Worm (Caenorhabditis elegans) whole organism, L2 larva: Measurements from ENCODE around the gene dnj-25.

Experiments
- C34F6.9 ChIP-seq: fragments of 150-350 bp; optimal IDR thresholded peaks from 2 replicates; lab custom pipeline; 2014; ENCODE audit warnings: missing biosample characterization, missing genetic modification characterization
- F13H6.1 ChIP-seq: sonication (generic microtip); optimal IDR thresholded peaks from 2 replicates; lab custom pipeline; 2016; ENCODE audit warnings: missing genetic modification characterization, missing compliant biosample characterization
- Y55F3AM.14 ChIP-seq: fragments of 200-800 bp; sonication (Bioruptor generic); optimal IDR thresholded peaks from 2 replicates; lab custom pipeline; 2018; ENCODE audit warnings: mild to moderate bottlenecking, missing genetic modification characterization, missing compliant biosample characterization
- aly-2 ChIP-seq: fragments of 150-350 bp; optimal IDR thresholded peaks from 2 replicates; lab custom pipeline; 2014; ENCODE audit warnings: missing biosample characterization, missing genetic modification characterization
- ama-1 ChIP-seq: fragments of 150-350 bp; optimal IDR thresholded peaks from 2 replicates; lab custom pipeline; 2018; ENCODE audit warnings: inconsistent platforms
- ceh-16 ChIP-seq: fragments of 150-350 bp; optimal IDR thresholded peaks from 2 replicates; lab custom pipeline; 2014; ENCODE audit warnings: missing biosample characterization, missing genetic modification characterization
- ceh-82 ChIP-seq: fragments of 150-350 bp; optimal IDR thresholded peaks from 2 replicates; lab custom pipeline; 2014; ENCODE audit warnings: missing biosample characterization, missing genetic modification characterization
- crh-2 ChIP-seq: sonication (generic microtip); optimal IDR thresholded peaks from 2 replicates; lab custom pipeline; 2017; ENCODE audit warnings: missing biosample characterization, missing genetic modification characterization
- dmd-4 ChIP-seq: sonication (generic microtip); optimal IDR thresholded peaks from 2 replicates; lab custom pipeline; 2017; ENCODE audit warnings: missing biosample characterization, missing genetic modification characterization
- egl-27 ChIP-seq: sonication (generic microtip); optimal IDR thresholded peaks from 3 replicates; lab custom pipeline; 2017; ENCODE audit warnings: missing biosample characterization, missing genetic modification reagents, missing genetic modification characterization
- elt-3 ChIP-seq: sonication (generic microtip); optimal IDR thresholded peaks from 2 replicates; lab custom pipeline; 2017; ENCODE audit warnings: missing biosample characterization, missing genetic modification characterization
- fos-1 ChIP-seq: fragments of 150-350 bp; optimal IDR thresholded peaks from 2 replicates; lab custom pipeline; 2014; ENCODE audit warnings: missing biosample characterization, missing genetic modification characterization
- lin-11 ChIP-seq: fragments of 150-350 bp; sonication (generic microtip); optimal IDR thresholded peaks from 2 replicates; lab custom pipeline; 2014; ENCODE audit warnings: missing biosample characterization, missing genetic modification characterization, inconsistent platforms, mixed read lengths
- lin-13 ChIP-seq: fragments of 150-350 bp; optimal IDR thresholded peaks from 2 replicates; lab custom pipeline; 2014; ENCODE audit warnings: missing biosample characterization, missing genetic modification reagents, missing genetic modification characterization
- lin-39 ChIP-seq: fragments of 150-350 bp; optimal IDR thresholded peaks from 2 replicates; lab custom pipeline; 2014; ENCODE audit warnings: missing biosample characterization, missing genetic modification reagents, missing genetic modification characterization
- lsy-2 ChIP-seq, 2 experiments: fragments of 150-350 bp in 1 of 2; sonication (generic microtip) in 1 of 2; optimal IDR thresholded peaks; 2 replicates each; lab custom pipeline; 2014 to 2017; ENCODE audit warnings: missing biosample characterization in 2 of 2, missing genetic modification characterization in 2 of 2
- mab-5 ChIP-seq: fragments of 150-350 bp; optimal IDR thresholded peaks from 2 replicates; lab custom pipeline; 2014; ENCODE audit warnings: missing biosample characterization, missing genetic modification characterization
- mbf-1 ChIP-seq: sonication (generic microtip); optimal IDR thresholded peaks from 2 replicates; lab custom pipeline; 2017; ENCODE audit warnings: missing biosample characterization, missing genetic modification characterization
- mdl-1 ChIP-seq, 2 experiments: fragments of 150-350 bp in 1 of 2; sonication (generic microtip) in 1 of 2; optimal IDR thresholded peaks; 2 replicates each; lab custom pipeline; 2017; ENCODE audit warnings: missing biosample characterization in 2 of 2, missing genetic modification characterization in 2 of 2
- nhr-10 ChIP-seq: sonication (generic microtip); optimal IDR thresholded peaks from 2 replicates; lab custom pipeline; 2017; ENCODE audit warnings: missing biosample characterization, missing genetic modification characterization
- nhr-11 ChIP-seq: fragments of 150-350 bp; optimal IDR thresholded peaks from 2 replicates; lab custom pipeline; 2014; ENCODE audit warnings: missing biosample characterization, missing genetic modification characterization
- nhr-129 ChIP-seq: fragments of 150-350 bp; optimal IDR thresholded peaks from 2 replicates; lab custom pipeline; 2014; ENCODE audit warnings: missing biosample characterization, missing genetic modification characterization
- nhr-23 ChIP-seq: fragments of 150-350 bp; optimal IDR thresholded peaks from 2 replicates; lab custom pipeline; 2014; ENCODE audit warnings: missing biosample characterization, missing genetic modification reagents, missing genetic modification characterization
- sem-4 ChIP-seq: fragments of 150-350 bp; optimal IDR thresholded peaks from 2 replicates; lab custom pipeline; 2014; ENCODE audit warnings: missing biosample characterization, missing genetic modification reagents, missing genetic modification characterization
- skn-1 ChIP-seq: sonication (generic microtip); optimal IDR thresholded peaks from 2 replicates; lab custom pipeline; 2017; ENCODE audit warnings: missing biosample characterization, missing genetic modification characterization
- sma-3 ChIP-seq: sonication (generic microtip); optimal IDR thresholded peaks from 2 replicates; lab custom pipeline; 2016; ENCODE audit warnings: missing genetic modification reagents, missing genetic modification characterization, missing compliant biosample characterization
- sma-9 ChIP-seq, 2 experiments: fragments of 150-350 bp in 1 of 2; sonication (generic microtip) in 1 of 2; optimal IDR thresholded peaks; 2 replicates each; lab custom pipeline; 2014 to 2016; ENCODE audit warnings: missing genetic modification characterization in 2 of 2, mild to moderate bottlenecking in 1 of 2, missing biosample characterization in 1 of 2, missing compliant biosample characterization in 1 of 2, missing genetic modification reagents in 1 of 2, moderate library complexity in 1 of 2
- snpc-4 ChIP-seq: fragments of 150-350 bp; optimal IDR thresholded peaks from 2 replicates; lab custom pipeline; 2014; ENCODE audit warnings: missing biosample characterization, missing genetic modification characterization
- unc-39 ChIP-seq: fragments of 150-350 bp; optimal IDR thresholded peaks from 2 replicates; lab custom pipeline; 2014; ENCODE audit warnings: missing biosample characterization, missing genetic modification characterization
- unc-55 ChIP-seq: fragments of 150-350 bp; sonication (generic microtip); optimal IDR thresholded peaks from 3 replicates; lab custom pipeline; 2014; ENCODE audit warnings: missing biosample characterization, missing genetic modification reagents, missing genetic modification characterization
- zag-1 ChIP-seq: fragments of 150-350 bp; optimal IDR thresholded peaks from 2 replicates; lab custom pipeline; 2014; ENCODE audit warnings: missing biosample characterization, missing genetic modification characterization
- ztf-1 ChIP-seq: fragments of 200-800 bp; sonication (Bioruptor generic); conservative IDR thresholded peaks from 2 replicates; pipeline ENCODE4 v1.3.6; 2022; ENCODE audit warnings: missing genetic modification characterization, missing compliant biosample characterization
- ztf-4 ChIP-seq: fragments of 150-350 bp; optimal IDR thresholded peaks from 2 replicates; lab custom pipeline; 2014; ENCODE audit warnings: missing biosample characterization, missing genetic modification characterization

Gene dnj-25

DNA sequence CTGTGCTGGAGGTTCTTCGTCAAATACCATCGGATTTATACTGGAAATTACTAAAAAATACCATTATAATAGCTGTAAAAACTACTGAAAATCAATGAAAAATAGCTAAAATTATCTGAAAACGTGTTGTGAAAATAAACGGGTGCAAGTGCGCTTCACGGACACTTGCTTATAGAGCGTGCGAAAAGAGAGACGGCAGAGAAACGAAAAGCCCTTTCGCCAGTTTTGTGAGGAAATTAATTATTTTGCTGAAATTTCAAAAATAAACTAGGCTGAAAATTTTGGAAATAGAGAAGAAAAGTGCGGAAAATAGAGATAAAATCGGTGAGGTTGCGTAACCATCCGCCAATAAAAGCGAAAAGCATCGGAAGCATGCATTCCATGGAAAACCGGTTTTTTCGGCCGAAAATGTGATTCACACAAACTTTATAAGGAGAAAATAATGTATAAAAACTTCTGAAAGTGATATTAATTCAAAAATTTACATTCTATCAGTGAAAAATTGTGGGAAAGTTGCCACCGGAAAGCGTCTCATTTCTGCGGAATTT, at the start of gene dnj-25:
dnj-25 (minus strand) TSS at position 57 of the 548 bp plus-strand sequence.
- TF ChIP-seq lin-13 (peak; percentile 30), lsy-2 (tag; optimal IDR thresholded peaks at IDR 0.05; lab: Kevin White, UChicago) (peak in 1 of 2 experiments; percentile 47), nhr-129 (tag; lab: Kevin White, UChicago) (peak; percentile 10), C34F6.9 (tag; lab: Kevin White, UChicago) (peak; percentile 46), unc-55 (peak; percentile 54), skn-1 (no peak)
- TF ChIP-seq, all 48 proteins: peak for 5

DNA sequence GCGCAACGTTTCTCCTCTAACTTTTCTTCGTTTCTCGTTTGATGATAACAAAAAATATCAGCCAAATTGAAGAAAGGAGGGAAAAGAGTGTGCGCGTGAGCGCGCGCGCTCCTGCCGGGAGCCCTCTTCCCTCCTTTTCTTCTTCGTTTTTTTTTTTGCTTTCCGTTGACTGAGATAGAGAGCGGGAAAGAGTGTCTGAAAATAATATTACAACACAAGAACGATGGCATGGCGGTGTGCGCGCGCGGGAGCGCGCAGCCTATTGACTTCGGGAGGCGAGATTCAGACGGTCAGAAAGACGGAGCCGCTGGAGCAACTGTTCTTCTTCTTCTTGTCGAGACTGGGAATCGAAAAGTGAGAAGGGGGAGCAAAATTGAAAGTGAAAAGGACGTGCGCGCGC, 49.6 kb upstream of the dnj-25 start:
- peak; percentile 14 for TF ChIP-seq unc-55
- TF ChIP-seq fos-1 (tag; lab: Kevin White, UChicago), result peak; percentile 15
- peak; percentile 65 for TF ChIP-seq C34F6.9 (tag; lab: Kevin White, UChicago)
- TF ChIP-seq F13H6.1 (tag; lab: Kevin White, UChicago), result peak; percentile 55
- TF ChIP-seq zag-1 (tag; lab: Kevin White, UChicago), result no peak
- TF ChIP-seq egl-27 (tag; lab: Kevin White, UChicago), result no peak
- TF ChIP-seq unc-39, result no peak
- TF ChIP-seq lin-11 (tag; lab: Kevin White, UChicago), result no peak
- peak; percentile 62 for TF ChIP-seq nhr-129 (tag; lab: Kevin White, UChicago)
- peak; percentile 5 for TF ChIP-seq sma-9 (GFP tag; optimal IDR thresholded peaks at IDR 0.05; lab: Kevin White, UChicago)
- no peak for TF ChIP-seq sma-9 (tag; optimal IDR thresholded peaks at IDR 0.05; lab: Kevin White, UChicago)

DNA sequence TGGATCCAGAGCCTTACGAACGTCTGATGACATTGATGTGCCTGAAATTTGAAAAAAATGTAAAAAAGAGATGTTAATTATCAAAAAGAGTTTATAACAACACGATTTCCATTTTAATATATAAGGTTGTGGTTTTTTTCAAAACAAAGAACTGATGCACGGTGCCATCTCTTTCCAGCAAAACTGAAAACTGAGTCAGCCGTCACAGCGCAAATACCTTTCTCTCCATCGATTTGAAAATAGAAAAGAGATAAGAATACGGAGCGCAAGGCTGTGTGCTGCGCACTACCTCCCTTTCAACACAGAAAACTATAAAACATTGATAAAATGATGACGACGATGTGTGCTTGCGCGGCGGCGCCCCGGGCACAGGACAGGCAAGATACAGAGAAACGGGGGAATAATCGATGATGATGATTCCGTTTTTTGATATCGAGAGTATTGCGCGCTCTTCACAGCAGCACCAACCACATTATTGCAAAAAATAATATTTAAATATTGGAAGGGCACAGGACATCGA, 48.3 kb upstream of the dnj-25 start, which contains the start of gene Y44A6D.3:
Y44A6D.3 (minus strand) TSS at position 51 of the 520 bp plus-strand sequence.
- TF ChIP-seq lin-39 (no peak), nhr-11 (tag; lab: Kevin White, UChicago) (no peak), ceh-16 (tag; lab: Kevin White, UChicago) (no peak), unc-55 (no peak), sma-9 (GFP tag; optimal IDR thresholded peaks at IDR 0.05; lab: Kevin White, UChicago) (peak; percentile 2), sma-9 (tag; optimal IDR thresholded peaks at IDR 0.05; lab: Kevin White, UChicago) (no peak), mab-5 (tag; lab: Kevin White, UChicago) (no peak), nhr-23 (tag; lab: Kevin White, UChicago) (no peak), ama-1 (lab: Kevin White, UChicago) (no peak), mbf-1 (tag; lab: Kevin White, UChicago) (no peak), fos-1 (tag; lab: Kevin White, UChicago) (peak; percentile 52), ztf-4 (no peak), unc-39 (no peak), ceh-82 (tag; lab: Kevin White, UChicago) (no peak), elt-3 (no peak), nhr-129 (tag; lab: Kevin White, UChicago) (no peak), mdl-1 (tag; optimal IDR thresholded peaks at IDR 0.05; lab: Kevin White, UChicago) (no peak), lin-13 (no peak)

- TF ChIP-seq mbf-1 (tag; lab: Kevin White, UChicago), result peak; percentile 9
- no peak for TF ChIP-seq dmd-4
- TF ChIP-seq unc-55, result no peak
Observed at ce11 chrV:20790616-20791015, 46.5 kb upstream of the dnj-25 start.

ce11 chrV:20790011-20790410, 45.9 kb upstream of the dnj-25 start, which contains the start of gene Y44A6D.1:
Gene Y44A6D.1, minus strand, starts transcription at chrV:20790033.
- TF ChIP-seq dmd-4, result no peak
- peak; percentile 73 for TF ChIP-seq snpc-4 (tag; lab: Kevin White, UChicago)

DNA sequence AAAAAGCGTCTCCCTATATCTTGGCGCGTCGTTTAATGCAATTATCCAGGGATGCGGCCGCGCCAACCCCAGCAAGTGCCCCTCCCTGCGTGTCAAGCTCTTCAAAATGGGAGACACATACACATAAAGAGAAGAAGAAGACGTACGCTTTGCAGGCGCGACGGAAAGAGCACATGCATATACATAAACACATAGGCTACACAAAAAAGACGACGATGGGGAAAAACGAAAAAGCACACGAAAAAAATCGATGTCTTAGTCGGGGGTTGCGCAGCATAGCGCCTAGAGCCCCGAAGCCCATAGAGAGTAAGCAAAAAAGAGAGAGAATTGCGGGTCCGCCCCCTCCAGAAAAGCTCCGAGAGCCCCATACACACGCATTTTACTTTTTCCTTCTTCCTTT, 45.0 kb upstream of the dnj-25 start, which contains the start of gene tpan-1:
tpan-1 (plus strand) TSS at position 398 of the 400 bp plus-strand sequence.
- no peak for TF ChIP-seq elt-3
- TF ChIP-seq zag-1 (tag; lab: Kevin White, UChicago), result peak; percentile 85
- TF ChIP-seq Y55F3AM.14 (GFP tag; lab: Kevin White, UChicago), result peak; percentile 91
- peak; percentile 36 for TF ChIP-seq sem-4 (tag; lab: Kevin White, UChicago)
- TF ChIP-seq crh-2 (tag; lab: Kevin White, UChicago), result peak; percentile 76
- TF ChIP-seq egl-27 (tag; lab: Kevin White, UChicago), result peak; percentile 16
- TF ChIP-seq unc-55, result peak; percentile 90
- TF ChIP-seq mab-5 (tag; lab: Kevin White, UChicago), result peak; percentile 22
- TF ChIP-seq nhr-10, result no peak
- peak; percentile 75 for TF ChIP-seq C34F6.9 (tag; lab: Kevin White, UChicago)
- TF ChIP-seq lsy-2 (tag; optimal IDR thresholded peaks at IDR 0.05; lab: Kevin White, UChicago), result peak; percentile 29 to 57
- peak in 1 of 2 experiments; percentile 73 for TF ChIP-seq mdl-1 (tag; optimal IDR thresholded peaks at IDR 0.05; lab: Kevin White, UChicago)
- TF ChIP-seq sma-9 (GFP tag; optimal IDR thresholded peaks at IDR 0.05; lab: Kevin White, UChicago), result no peak
- no peak for TF ChIP-seq sma-9 (tag; optimal IDR thresholded peaks at IDR 0.05; lab: Kevin White, UChicago)
- 0 out of 2 replicates have a peak, but pooled peaks have one; percentile 79 for TF ChIP-seq ztf-1 (GFP tag; lab: Robert Waterston, UW)
- no peak for TF ChIP-seq lin-13
- peak; percentile 64 for TF ChIP-seq nhr-129 (tag; lab: Kevin White, UChicago)
- peak; percentile 75 for TF ChIP-seq lin-11 (tag; lab: Kevin White, UChicago)
- TF ChIP-seq aly-2 (tag; lab: Kevin White, UChicago), result no peak
- no peak for TF ChIP-seq sma-3 (GFP tag; lab: Kevin White, UChicago)
- peak; percentile 53 for TF ChIP-seq F13H6.1 (tag; lab: Kevin White, UChicago)
